Fruit fly (Drosophila melanogaster) whole organism, prepupa: Measurements from ENCODE around the gene sphinx1.

Source experiments
- Blimp-1 ChIP-seq: fragments of 200-800 bp; sonication (Bioruptor generic); optimal IDR thresholded peaks from 3 replicates; lab custom pipeline; 2017; ENCODE audit warnings: missing biosample characterization, missing genetic modification characterization, mild to moderate bottlenecking, moderate library complexity, missing genetic modification reagents
- CG10669 ChIP-seq: fragments of 200-800 bp; sonication (Bioruptor generic); optimal IDR thresholded peaks from 3 replicates; lab custom pipeline; 2018; ENCODE audit warnings: missing biosample characterization, mild to moderate bottlenecking, missing genetic modification characterization, moderate library complexity
- CG11902 ChIP-seq: fragments of 200-800 bp; sonication (Bioruptor generic); optimal IDR thresholded peaks from 3 replicates; lab custom pipeline; 2016; ENCODE audit warnings: missing biosample characterization, missing genetic modification characterization
- CG1621 ChIP-seq: fragments of 200-800 bp; sonication (Bioruptor generic); optimal IDR thresholded peaks from 3 replicates; lab custom pipeline; 2018; ENCODE audit warnings: missing biosample characterization, mild to moderate bottlenecking, missing genetic modification characterization
- CG16779 ChIP-seq: fragments of 200-800 bp; sonication (Bioruptor generic); optimal IDR thresholded peaks from 3 replicates; lab custom pipeline; 2017; ENCODE audit warnings: missing biosample characterization, mild to moderate bottlenecking, missing genetic modification characterization
- CG3032 ChIP-seq: fragments of 200-800 bp; optimal IDR thresholded peaks from 2 replicates; lab custom pipeline; 2019; ENCODE audit warnings: missing biosample characterization, mild to moderate bottlenecking, missing genetic modification characterization, moderate library complexity
- CG31627 ChIP-seq: fragments of 200-800 bp; sonication (Bioruptor generic); optimal IDR thresholded peaks from 3 replicates; lab custom pipeline; 2016; ENCODE audit warnings: missing biosample characterization, missing genetic modification characterization
- CG34406 ChIP-seq: fragments of 200-800 bp; sonication (Bioruptor generic); optimal IDR thresholded peaks from 3 replicates; lab custom pipeline; 2016; ENCODE audit warnings: missing biosample characterization, missing genetic modification characterization
- CG3919 ChIP-seq: fragments of 200-800 bp; sonication (Bioruptor generic); optimal IDR thresholded peaks from 3 replicates; lab custom pipeline; 2016; ENCODE audit warnings: missing biosample characterization, missing genetic modification characterization
- CG4318 ChIP-seq: fragments of 200-800 bp; sonication (Bioruptor generic); optimal IDR thresholded peaks from 3 replicates; lab custom pipeline; 2017; ENCODE audit warnings: missing biosample characterization, mild to moderate bottlenecking, missing genetic modification characterization
- CG6163 ChIP-seq: fragments of 200-800 bp; sonication (Bioruptor generic); IDR thresholded peaks from 3 replicates; pipeline ENCODE4 v1.3.6; 2022; ENCODE audit warnings: missing biosample characterization, missing genetic modification characterization
- CG6276 ChIP-seq: fragments of 200-800 bp; sonication (Bioruptor generic); optimal IDR thresholded peaks from 2 replicates; lab custom pipeline; 2017; ENCODE audit warnings: missing biosample characterization, mild to moderate bottlenecking, missing genetic modification characterization
- CG6792 ChIP-seq: fragments of 200-800 bp; sonication (Bioruptor generic); optimal IDR thresholded peaks from 3 replicates; lab custom pipeline; 2016; ENCODE audit warnings: missing biosample characterization, missing genetic modification characterization
- CG6808 ChIP-seq: fragments of 200-800 bp; sonication (Bioruptor generic); optimal IDR thresholded peaks from 3 replicates; lab custom pipeline; 2017; ENCODE audit warnings: missing biosample characterization, missing genetic modification characterization, mild to moderate bottlenecking, moderate library complexity, missing genetic modification reagents
- CG6854 ChIP-seq: fragments of 200-800 bp; sonication (Bioruptor generic); optimal IDR thresholded peaks from 2 replicates; lab custom pipeline; 2017; ENCODE audit warnings: missing biosample characterization, mild to moderate bottlenecking, missing genetic modification characterization
- CG8119 ChIP-seq: fragments of 200-800 bp; sonication (Bioruptor generic); IDR thresholded peaks from 3 replicates; pipeline ENCODE4 v1.3.6; 2022; ENCODE audit warnings: missing biosample characterization, missing genetic modification characterization
- CG8319 ChIP-seq: fragments of 200-800 bp; sonication (Bioruptor generic); optimal IDR thresholded peaks from 3 replicates; lab custom pipeline; 2016; ENCODE audit warnings: missing biosample characterization, missing genetic modification characterization
- CG8632 ChIP-seq: fragments of 200-800 bp; sonication (Bioruptor generic); optimal IDR thresholded peaks from 3 replicates; lab custom pipeline; 2016; ENCODE audit warnings: missing biosample characterization, missing genetic modification characterization
- CG9139 ChIP-seq: fragments of 200-800 bp; sonication (Bioruptor generic); optimal IDR thresholded peaks from 3 replicates; lab custom pipeline; 2017; ENCODE audit warnings: missing biosample characterization, mild to moderate bottlenecking, missing genetic modification characterization
- Eip75B ChIP-seq: fragments of 200-800 bp; sonication (Bioruptor generic); optimal IDR thresholded peaks from 3 replicates; lab custom pipeline; 2016; ENCODE audit warnings: missing biosample characterization, missing genetic modification characterization
- Eip78C ChIP-seq: fragments of 200-800 bp; sonication (Bioruptor generic); peaks from one replicate; lab custom pipeline; 2016; ENCODE audit warnings: missing biosample characterization, missing genetic modification characterization
- Eip93F ChIP-seq: fragments of 200-800 bp; sonication (Bioruptor generic); optimal IDR thresholded peaks from 2 replicates; lab custom pipeline; 2016; ENCODE audit warnings: missing biosample characterization, mild to moderate bottlenecking, missing genetic modification characterization
- Ets96B ChIP-seq: fragments of 200-800 bp; optimal IDR thresholded peaks from 2 replicates; lab custom pipeline; 2019; ENCODE audit warnings: missing biosample characterization, mild to moderate bottlenecking, missing genetic modification characterization, moderate library complexity
- Hr38 ChIP-seq: sonication (Bioruptor generic); optimal IDR thresholded peaks from 2 replicates; lab custom pipeline; 2016; ENCODE audit warnings: missing biosample characterization, missing genetic modification characterization
- Hr39 ChIP-seq: fragments of 200-800 bp; sonication (Bioruptor generic); optimal IDR thresholded peaks from 2 replicates; lab custom pipeline; 2016; ENCODE audit warnings: missing biosample characterization, missing genetic modification characterization
- Hr4 ChIP-seq: fragments of 200-800 bp; sonication (Bioruptor generic); optimal IDR thresholded peaks from 3 replicates; lab custom pipeline; 2016; ENCODE audit warnings: missing biosample characterization, missing genetic modification characterization
- Lpt ChIP-seq: fragments of 200-800 bp; sonication (Bioruptor generic); optimal IDR thresholded peaks from 3 replicates; lab custom pipeline; 2016; ENCODE audit warnings: missing biosample characterization, missing genetic modification characterization
- Met ChIP-seq: fragments of 200-800 bp; sonication (Bioruptor generic); optimal IDR thresholded peaks from 3 replicates; lab custom pipeline; 2016; ENCODE audit warnings: missing biosample characterization, missing genetic modification characterization
- Smox ChIP-seq: fragments of 200-800 bp; sonication (Bioruptor generic); optimal IDR thresholded peaks from 3 replicates; lab custom pipeline; 2016; ENCODE audit warnings: missing biosample characterization, missing genetic modification characterization
- Sox102F ChIP-seq: fragments of 200-800 bp; sonication (Bioruptor generic); optimal IDR thresholded peaks from 2 replicates; lab custom pipeline; 2016; ENCODE audit warnings: missing biosample characterization, mild to moderate bottlenecking, missing genetic modification characterization
- Sox14 ChIP-seq: fragments of 200-800 bp; sonication (Bioruptor generic); optimal IDR thresholded peaks from 3 replicates; lab custom pipeline; 2016; ENCODE audit warnings: missing biosample characterization, missing genetic modification characterization
- Sox15 ChIP-seq: fragments of 200-800 bp; sonication (Bioruptor generic); optimal IDR thresholded peaks from 3 replicates; lab custom pipeline; 2016; ENCODE audit warnings: missing biosample characterization, missing genetic modification characterization
- achi ChIP-seq: fragments of 200-800 bp; sonication (Bioruptor generic); optimal IDR thresholded peaks from 3 replicates; lab custom pipeline; 2016; ENCODE audit warnings: missing biosample characterization, missing genetic modification characterization
- acj6 ChIP-seq: fragments of 200-800 bp; sonication (Bioruptor generic); optimal IDR thresholded peaks from 3 replicates; lab custom pipeline; 2016; ENCODE audit warnings: missing biosample characterization, missing genetic modification characterization
- cyc ChIP-seq: fragments of 200-800 bp; sonication (Bioruptor generic); optimal IDR thresholded peaks from 3 replicates; lab custom pipeline; 2016; ENCODE audit warnings: missing biosample characterization, missing genetic modification characterization
- dac ChIP-seq: fragments of 200-800 bp; sonication (Bioruptor generic); optimal IDR thresholded peaks from 2 replicates; lab custom pipeline; 2017; ENCODE audit warnings: missing biosample characterization, mild to moderate bottlenecking, missing genetic modification characterization
- dsx ChIP-seq: fragments of 200-800 bp; optimal IDR thresholded peaks from 3 replicates; lab custom pipeline; 2019; ENCODE audit warnings: missing biosample characterization, mild to moderate bottlenecking, missing genetic modification characterization, moderate library complexity; ENCODE audit not compliant: poor library complexity, severe bottlenecking
- eg ChIP-seq: fragments of 200-800 bp; sonication (Bioruptor generic); IDR thresholded peaks from 3 replicates; pipeline ENCODE4 v1.3.6; 2022; ENCODE audit warnings: missing biosample characterization, missing genetic modification characterization
- fd85E ChIP-seq: fragments of 200-800 bp; sonication (Bioruptor generic); optimal IDR thresholded peaks from 3 replicates; lab custom pipeline; 2016; ENCODE audit warnings: missing biosample characterization, missing genetic modification characterization
- fkh ChIP-seq: fragments of 200-800 bp; sonication (Bioruptor generic); optimal IDR thresholded peaks from 3 replicates; lab custom pipeline; 2017; ENCODE audit warnings: missing biosample characterization, mild to moderate bottlenecking, missing genetic modification characterization, moderate library complexity
- pdm3 ChIP-seq: fragments of 200-800 bp; sonication (Bioruptor generic); optimal IDR thresholded peaks from 3 replicates; lab custom pipeline; 2016; ENCODE audit warnings: missing biosample characterization, missing genetic modification characterization
- salr ChIP-seq, 2 experiments: fragments of 200-800 bp; sonication (Bioruptor generic); optimal IDR thresholded peaks; 3 replicates each; lab custom pipeline; 2016 to 2018; ENCODE audit warnings: missing biosample characterization in 2 of 2, missing genetic modification characterization in 2 of 2, mild to moderate bottlenecking in 1 of 2
- ss ChIP-seq, 2 experiments: fragments of 200-800 bp; sonication (Bioruptor generic); optimal IDR thresholded peaks; 2 replicates in 1 of 2; 3 replicates in 1 of 2; lab custom pipeline; 2017 to 2018; ENCODE audit warnings: mild to moderate bottlenecking in 2 of 2, missing biosample characterization in 2 of 2, missing genetic modification characterization in 2 of 2, moderate library complexity in 1 of 2
- svp ChIP-seq: fragments of 200-800 bp; sonication (Bioruptor generic); peaks from one replicate; lab custom pipeline; 2016; ENCODE audit warnings: missing biosample characterization, missing genetic modification characterization
- topi ChIP-seq: fragments of 200-800 bp; sonication (Bioruptor generic); optimal IDR thresholded peaks from 3 replicates; lab custom pipeline; 2016; ENCODE audit warnings: missing biosample characterization, missing genetic modification characterization

The sphinx1 gene

dm6 chr3L:7434715-7435653 is 4.2 kb downstream of the sphinx1 start, which contains the start of gene Rac2 (continued):
- TF ChIP-seq CG6792 (no peak), CG31627 (peak; percentile 40), CG10669 (GFP tag; lab: Kevin White, UChicago) (peak; percentile 54), Blimp-1 (no peak), CG11902 (no peak), svp (GFP tag; lab: Kevin White, UChicago) (peak; percentile 88), Lpt (GFP tag; lab: Kevin White, UChicago) (peak; percentile 54), ss (GFP tag; optimal IDR thresholded peaks at IDR 0.05; lab: Kevin White, UChicago) (peak; percentile 66 to 70), CG6276 (peak; percentile 70), salr (GFP tag; optimal IDR thresholded peaks at IDR 0.05; lab: Kevin White, UChicago) (peak; percentile 46 to 67), CG16779 (peak; percentile 9), CG8632 (GFP tag; lab: Kevin White, UChicago) (no peak), pdm3 (GFP tag; lab: Kevin White, UChicago) (peak; percentile 41), CG8319 (GFP tag; lab: Kevin White, UChicago) (no peak), CG3032 (tag; lab: Kevin White, UChicago) (peak; percentile 37), CG6163 (GFP tag; lab: Robert Waterston, UW) (peak; percentile 74), cyc (GFP tag; lab: Kevin White, UChicago) (peak; percentile 37), topi (peak; percentile 31), achi (GFP tag; lab: Kevin White, UChicago) (peak; percentile 58), Eip78C (GFP tag; lab: Kevin White, UChicago) (peak; percentile 83), dsx (GFP tag; lab: Kevin White, UChicago) (peak; percentile 52), Met (GFP tag; lab: Kevin White, UChicago) (peak; percentile 20), Hr39 (GFP tag; lab: Kevin White, UChicago) (peak; percentile 28), fkh (peak; percentile 58), Smox (GFP tag; lab: Kevin White, UChicago) (peak; percentile 32)

dm6 chr3L:7434198-7434597 is 5.0 kb downstream of the sphinx1 start:
- TF ChIP-seq dac (no peak), Hr38 (GFP tag; lab: Kevin White, UChicago) (no peak), CG6276 (no peak), CG8119 (no peak), CG6854 (GFP tag; lab: Kevin White, UChicago) (no peak), CG1621 (tag; lab: Kevin White, UChicago) (no peak), Sox14 (GFP tag; lab: Kevin White, UChicago) (no peak), Eip93F (GFP tag; lab: Kevin White, UChicago) (no peak), CG34406 (GFP tag; lab: Kevin White, UChicago) (no peak)
- TF ChIP-seq, all 60 proteins: peak for 0

- no peak for TF ChIP-seq CG11902
- TF ChIP-seq CG6808 (GFP tag; lab: Kevin White, UChicago), result peak; percentile 63
- no peak for TF ChIP-seq CG6792
- no peak for TF ChIP-seq CG3919 (GFP tag; lab: Kevin White, UChicago)
- peak; percentile 40 for TF ChIP-seq CG3032 (tag; lab: Kevin White, UChicago)
- TF ChIP-seq pdm3 (GFP tag; lab: Kevin White, UChicago), result no peak
- TF ChIP-seq CG16779, result peak; percentile 8
- TF ChIP-seq Sox102F (GFP tag; lab: Kevin White, UChicago), result no peak
- no peak for TF ChIP-seq fd85E
- TF ChIP-seq CG34406 (GFP tag; lab: Kevin White, UChicago), result peak; percentile 0
- TF ChIP-seq topi, result no peak
- TF ChIP-seq CG10669 (GFP tag; lab: Kevin White, UChicago), result peak; percentile 23
- no peak for TF ChIP-seq Hr4
- TF ChIP-seq Eip75B (GFP tag; lab: Kevin White, UChicago), result no peak
- TF ChIP-seq Ets96B, result peak; percentile 47
- TF ChIP-seq CG4318 (GFP tag; lab: Kevin White, UChicago), result no peak
- TF ChIP-seq acj6 (GFP tag; lab: Kevin White, UChicago), result no peak
- TF ChIP-seq Eip78C (GFP tag; lab: Kevin White, UChicago), result no peak
- TF ChIP-seq CG6163 (GFP tag; lab: Robert Waterston, UW), result peak; percentile 78
- TF ChIP-seq CG8319 (GFP tag; lab: Kevin White, UChicago), result no peak
- peak; percentile 42 for TF ChIP-seq CG9139 (GFP tag; lab: Kevin White, UChicago)
- TF ChIP-seq Sox15, result no peak
- TF ChIP-seq eg (GFP tag; lab: Robert Waterston, UW), result peak; percentile 78
- no peak for TF ChIP-seq svp (GFP tag; lab: Kevin White, UChicago)
Measured at dm6 chr3L:7433325-7433827, 5.8 kb downstream of the sphinx1 start.
